Worm (Caenorhabditis elegans): ENCODE results near the gene T19H12.3.

T19H12.3 gene

DNA sequence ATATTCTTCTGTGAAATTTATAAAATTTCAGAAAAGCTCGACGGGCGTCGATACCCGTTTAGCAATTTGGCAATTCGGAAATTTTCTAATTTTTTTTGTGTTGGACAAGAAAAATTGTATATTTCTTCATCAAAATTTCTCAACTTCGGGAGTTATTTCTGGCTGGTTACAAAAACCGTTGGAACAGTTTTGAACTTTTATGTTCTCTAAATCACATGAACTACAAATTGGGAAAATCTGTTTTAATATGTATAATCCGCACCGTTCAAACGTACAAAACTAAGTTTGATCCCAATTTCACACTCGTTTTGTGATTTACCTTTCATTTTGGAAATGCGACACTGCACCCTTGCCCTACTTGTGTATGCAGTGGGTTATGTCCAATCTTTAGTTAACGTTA is at the start of gene T19H12.3:
Gene T19H12.3, plus strand, starts transcription at position 301 of the 400 bp plus-strand sequence.
- TF ChIP-seq nhr-129 (tag; optimal IDR thresholded peaks at IDR 0.05) (no peak), sma-3 (GFP tag; optimal IDR thresholded peaks at IDR 0.05) (no peak), snpc-4 (tag; optimal IDR thresholded peaks at IDR 0.05) (no peak), ZK546.5 (tag; optimal IDR thresholded peaks at IDR 0.05) (no peak), nhr-25 (tag; optimal IDR thresholded peaks at IDR 0.05) (no peak), dmd-4 (tag; optimal IDR thresholded peaks at IDR 0.05) (no peak), mdl-1 (tag; optimal IDR thresholded peaks at IDR 0.05) (no peak), sma-9 (GFP tag; optimal IDR thresholded peaks at IDR 0.05) (no peak), sma-9 (tag; optimal IDR thresholded peaks at IDR 0.05) (no peak), nhr-23 (tag; optimal IDR thresholded peaks at IDR 0.05) (no peak), ceh-16 (tag; optimal IDR thresholded peaks at IDR 0.05) (no peak), gmeb-1 (tag; optimal IDR thresholded peaks at IDR 0.05) (no peak), mbf-1 (tag; optimal IDR thresholded peaks at IDR 0.05) (no peak)

DNA sequence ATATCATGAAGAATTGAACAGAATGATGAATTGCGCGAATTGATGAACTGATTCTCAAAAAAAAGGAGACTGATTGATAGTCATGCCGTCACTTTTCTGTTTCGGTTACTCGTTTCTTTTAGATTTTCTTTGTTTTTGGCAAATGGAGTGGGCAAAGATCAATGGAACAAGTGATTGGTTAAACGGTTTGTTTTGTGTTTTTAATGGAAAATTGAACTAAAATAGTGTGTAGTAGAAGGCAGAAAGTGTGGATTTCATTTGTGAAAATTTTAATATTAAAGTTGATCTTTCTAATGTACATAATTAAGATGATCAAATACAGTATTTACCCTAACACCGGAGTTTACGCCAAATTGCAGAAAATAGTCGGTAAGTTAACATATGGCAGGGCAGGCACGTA is 45.6 kb upstream of the T19H12.3 start, which contains the start of gene nas-9:
Gene nas-9, minus strand, starts transcription at position 101 of the 400 bp plus-strand sequence.
- TF ChIP-seq nhr-129 (tag; optimal IDR thresholded peaks at IDR 0.05): no peak
- no peak for TF ChIP-seq Y55F3AM.14 (GFP tag; optimal IDR thresholded peaks at IDR 0.05)
- no peak for TF ChIP-seq fos-1 (tag; optimal IDR thresholded peaks at IDR 0.05)
- no peak for TF ChIP-seq unc-39 (tag; optimal IDR thresholded peaks at IDR 0.05)
- TF ChIP-seq sma-3 (GFP tag; optimal IDR thresholded peaks at IDR 0.05): no peak
- TF ChIP-seq F13H6.1 (tag; optimal IDR thresholded peaks at IDR 0.05): no peak
- TF ChIP-seq R02D3.7 (tag; optimal IDR thresholded peaks at IDR 0.05): no peak
- no peak for TF ChIP-seq nhr-25 (tag; optimal IDR thresholded peaks at IDR 0.05)
- TF ChIP-seq lin-39 (tag; optimal IDR thresholded peaks at IDR 0.05): no peak

DNA sequence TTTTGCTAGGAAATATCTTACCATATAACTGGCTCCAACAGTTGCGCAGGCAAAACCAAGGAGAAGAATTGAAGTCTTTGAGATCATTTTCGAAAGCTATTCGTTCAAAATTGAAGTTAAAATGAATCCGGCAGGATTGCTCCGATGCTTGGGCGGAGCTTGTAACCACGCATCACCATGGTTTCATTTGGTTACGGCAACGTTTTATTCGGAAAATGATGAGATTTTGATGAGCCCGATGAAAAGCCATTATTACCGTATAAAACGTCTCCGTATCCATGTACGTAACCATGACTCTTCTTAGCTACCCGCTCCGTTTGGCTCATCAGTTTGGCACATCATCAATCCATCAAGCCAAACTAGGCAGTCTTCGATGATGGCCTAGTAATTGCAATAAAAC is 44.3 kb upstream of the T19H12.3 start, which contains the start of gene cwp-1:
Gene cwp-1, minus strand, starts transcription at position 101 of the 400 bp plus-strand sequence.
- TF ChIP-seq dmd-4 (tag; optimal IDR thresholded peaks at IDR 0.05) (no peak), nhr-6 (tag; optimal IDR thresholded peaks at IDR 0.05) (no peak), nhr-21 (tag; optimal IDR thresholded peaks at IDR 0.05) (no peak), aly-2 (tag; optimal IDR thresholded peaks at IDR 0.05) (no peak), ztf-11 (tag; optimal IDR thresholded peaks at IDR 0.05) (no peak), sma-3 (GFP tag; optimal IDR thresholded peaks at IDR 0.05) (no peak)

DNA sequence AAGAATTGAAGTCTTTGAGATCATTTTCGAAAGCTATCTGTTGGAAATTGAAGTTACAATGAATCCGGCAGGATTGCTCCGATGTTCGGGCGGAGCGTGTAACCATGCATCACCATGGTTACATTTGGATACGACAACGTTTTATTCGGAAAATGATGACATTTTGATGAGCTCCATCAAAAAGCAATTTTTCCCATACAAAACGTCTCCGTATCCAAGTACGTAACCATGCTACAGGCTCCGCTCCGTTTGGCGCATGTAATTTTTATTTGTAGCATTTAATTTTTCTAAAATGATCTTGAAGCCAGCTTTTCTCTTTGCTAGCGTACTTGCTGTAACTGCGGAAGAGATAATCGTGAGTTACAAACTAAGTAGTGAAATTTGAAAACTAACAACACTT is 42.9 kb upstream of the T19H12.3 start, which contains the start of the genes cwp-2 and cwp-3:
Gene cwp-2, minus strand, starts transcription at position 101 of the 400 bp plus-strand sequence.
Gene cwp-3, plus strand, starts transcription at position 293 of the 400 bp plus-strand sequence.
- TF ChIP-seq unc-39 (tag; optimal IDR thresholded peaks at IDR 0.05): no peak
- TF ChIP-seq nhr-12 (tag; optimal IDR thresholded peaks at IDR 0.05): no peak

DNA sequence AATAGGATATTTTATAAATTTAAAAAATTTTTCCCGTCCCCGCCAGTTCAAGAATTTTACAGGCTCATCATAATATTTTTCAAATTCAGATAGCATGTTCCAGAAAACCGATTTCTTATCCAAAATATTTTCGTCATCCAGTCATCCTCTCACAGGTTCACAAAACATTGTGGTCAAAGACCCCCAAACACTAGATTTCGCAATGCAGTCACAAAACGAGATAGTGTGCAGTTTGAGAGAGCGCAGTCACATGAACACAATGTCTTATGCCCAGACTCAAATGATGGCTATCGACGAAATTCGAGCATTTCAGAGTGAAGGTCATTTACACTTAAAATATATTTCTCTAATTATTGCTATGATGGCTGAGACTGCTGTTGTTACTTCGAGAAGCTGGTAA is 40.9 kb upstream of the T19H12.3 start, which contains the start of gene abhd-5.2:
Gene abhd-5.2, plus strand, starts transcription at position 95 of the 400 bp plus-strand sequence.
- TF ChIP-seq blmp-1 (tag; optimal IDR thresholded peaks at IDR 0.05; ENCODE audit: insufficient read depth) (no peak), fos-1 (tag; optimal IDR thresholded peaks at IDR 0.05) (peak; percentile 60), gmeb-1 (tag; optimal IDR thresholded peaks at IDR 0.05) (peak; percentile 71), mbf-1 (tag; optimal IDR thresholded peaks at IDR 0.05) (no peak), lin-13 (GFP tag; optimal IDR thresholded peaks at IDR 0.05) (no peak), nhr-129 (tag; optimal IDR thresholded peaks at IDR 0.05) (peak; percentile 79), egl-27 (tag; optimal IDR thresholded peaks at IDR 0.05) (no peak), ztf-4 (tag; optimal IDR thresholded peaks at IDR 0.05) (no peak), nhr-6 (tag; optimal IDR thresholded peaks at IDR 0.05) (no peak), Y55F3AM.14 (GFP tag; optimal IDR thresholded peaks at IDR 0.05) (no peak), nhr-23 (tag; optimal IDR thresholded peaks at IDR 0.05) (no peak), ceh-16 (tag; optimal IDR thresholded peaks at IDR 0.05) (no peak), unc-39 (tag; optimal IDR thresholded peaks at IDR 0.05) (no peak), unc-55 (GFP tag; optimal IDR thresholded peaks at IDR 0.05) (peak; percentile 66), sma-3 (GFP tag; optimal IDR thresholded peaks at IDR 0.05) (peak; percentile 12), R02D3.7 (tag; optimal IDR thresholded peaks at IDR 0.05) (no peak), snpc-4 (tag; optimal IDR thresholded peaks at IDR 0.05) (no peak), lin-39 (tag; optimal IDR thresholded peaks at IDR 0.05) (no peak), ztf-11 (tag; optimal IDR thresholded peaks at IDR 0.05) (no peak), nhr-25 (tag; optimal IDR thresholded peaks at IDR 0.05) (peak; percentile 7), skn-1 (tag; optimal IDR thresholded peaks at IDR 0.05) (no peak), crh-2 (tag; optimal IDR thresholded peaks at IDR 0.05) (peak; percentile 45), lin-11 (tag; optimal IDR thresholded peaks at IDR 0.05) (no peak), mab-5 (tag; optimal IDR thresholded peaks at IDR 0.05) (no peak), alr-1 (tag; optimal IDR thresholded peaks at IDR 0.05) (no peak), elt-1 (tag; optimal IDR thresholded peaks at IDR 0.05) (no peak), F13H6.1 (tag; optimal IDR thresholded peaks at IDR 0.05) (peak; percentile 25), C34F6.9 (tag; optimal IDR thresholded peaks at IDR 0.05) (peak; percentile 83), peb-1 (tag; optimal IDR thresholded peaks at IDR 0.05) (no peak), ztf-1 (GFP tag; conservative IDR thresholded peaks at IDR 0.05) (no peak), nhr-21 (tag; optimal IDR thresholded peaks at IDR 0.05) (no peak), sma-9 (GFP tag; optimal IDR thresholded peaks at IDR 0.05) (peak; percentile 45), sma-9 (tag; optimal IDR thresholded peaks at IDR 0.05) (no peak), lsy-2 (tag; optimal IDR thresholded peaks at IDR 0.05) (peak in 1 of 2 experiments; percentile 61), mdl-1 (tag; optimal IDR thresholded peaks at IDR 0.05) (no peak), zag-1 (tag; optimal IDR thresholded peaks at IDR 0.05) (no peak), unc-62 (GFP tag; optimal IDR thresholded peaks at IDR 0.05) (no peak)

Data from whole organism, L2 larva.